Fruit fly (Drosophila melanogaster) whole organism, embryonic: ENCODE data around the gene Cpsf100.

Experiments
- ATbp ChIP-seq: fragments of 200-800 bp; sonication (Bioruptor generic); optimal IDR thresholded peaks from 2 replicates; lab custom pipeline; 2017; ENCODE audit warnings: missing biosample characterization, mild to moderate bottlenecking, missing genetic modification characterization, missing genetic modification reagents
- Atf6 ChIP-seq: fragments of 200-800 bp; sonication (Bioruptor generic); IDR thresholded peaks from 2 replicates; pipeline ENCODE4 v1.3.6; 2022; ENCODE audit warnings: missing biosample characterization, missing genetic modification characterization
- C15 ChIP-seq: fragments of 200-800 bp; sonication (Bioruptor generic); IDR thresholded peaks from 3 replicates; pipeline ENCODE4 v1.3.6; 2022; ENCODE audit warnings: missing biosample characterization, missing genetic modification characterization
- CG10654 ChIP-seq: fragments of 200-800 bp; sonication (Bioruptor generic); optimal IDR thresholded peaks from 2 replicates; lab custom pipeline; 2016; ENCODE audit warnings: missing biosample characterization, missing genetic modification characterization
- CG11093 ChIP-seq: fragments of 200-800 bp; sonication (Bioruptor generic); IDR thresholded peaks from 3 replicates; pipeline ENCODE4 v1.3.6; 2022; ENCODE audit warnings: missing biosample characterization, missing genetic modification characterization
- CG11247 ChIP-seq: fragments of 200-800 bp; sonication (Bioruptor generic); IDR thresholded peaks from 2 replicates; pipeline ENCODE4 v1.3.6; 2022; ENCODE audit warnings: missing biosample characterization, missing genetic modification characterization
- CG12219 ChIP-seq: fragments of 200-800 bp; sonication (Bioruptor generic); optimal IDR thresholded peaks from 3 replicates; lab custom pipeline; 2018; ENCODE audit warnings: missing biosample characterization, mild to moderate bottlenecking, missing genetic modification characterization
- CG12236 ChIP-seq: fragments of 200-800 bp; sonication (Bioruptor generic); optimal IDR thresholded peaks from 2 replicates; lab custom pipeline; 2016; ENCODE audit warnings: missing biosample characterization, missing genetic modification characterization
- CG13296 ChIP-seq: fragments of 200-800 bp; sonication (Bioruptor generic); optimal IDR thresholded peaks from 3 replicates; lab custom pipeline; 2018; ENCODE audit warnings: missing biosample characterization, mild to moderate bottlenecking, missing genetic modification characterization
- CG17361 ChIP-seq: fragments of 200-800 bp; sonication (Bioruptor generic); IDR thresholded peaks from 3 replicates; pipeline ENCODE4 v1.3.6; 2022; ENCODE audit warnings: missing biosample characterization, missing genetic modification characterization
- CG17912 ChIP-seq: fragments of 200-800 bp; sonication (Bioruptor generic); optimal IDR thresholded peaks from 2 replicates; lab custom pipeline; 2018; ENCODE audit warnings: missing biosample characterization, mild to moderate bottlenecking, missing genetic modification characterization
- CG2889 ChIP-seq: fragments of 200-800 bp; sonication (Bioruptor generic); IDR thresholded peaks from 3 replicates; pipeline ENCODE4 v1.3.6; 2022; ENCODE audit warnings: missing biosample characterization, missing genetic modification characterization
- CG30020 ChIP-seq: fragments of 200-800 bp; optimal IDR thresholded peaks from 2 replicates; lab custom pipeline; 2019; ENCODE audit warnings: missing biosample characterization, mild to moderate bottlenecking, missing genetic modification characterization, moderate library complexity
- CG34422 ChIP-seq: fragments of 200-800 bp; sonication (Bioruptor generic); IDR thresholded peaks from 3 replicates; pipeline ENCODE4 v1.3.6; 2022; ENCODE audit warnings: missing biosample characterization, missing genetic modification characterization
- CG4730 ChIP-seq: fragments of 200-800 bp; sonication (Bioruptor generic); IDR thresholded peaks from 2 replicates; pipeline ENCODE4 v1.3.6; 2022; ENCODE audit warnings: missing biosample characterization, missing genetic modification characterization
- CG4854 ChIP-seq: fragments of 200-800 bp; sonication (Bioruptor generic); optimal IDR thresholded peaks from 2 replicates; lab custom pipeline; 2016; ENCODE audit warnings: missing biosample characterization, missing genetic modification characterization, inconsistent platforms
- CG7556 ChIP-seq: fragments of 200-800 bp; sonication (Bioruptor generic); optimal IDR thresholded peaks from 2 replicates; lab custom pipeline; 2017; ENCODE audit warnings: missing biosample characterization, mild to moderate bottlenecking, missing genetic modification characterization
- CG8388 ChIP-seq: fragments of 200-800 bp; sonication (Bioruptor generic); optimal IDR thresholded peaks from 2 replicates; lab custom pipeline; 2019; ENCODE audit warnings: missing biosample characterization, mild to moderate bottlenecking, missing genetic modification characterization, moderate library complexity
- CG9727 ChIP-seq: fragments of 200-800 bp; sonication (Bioruptor generic); optimal IDR thresholded peaks from 3 replicates; lab custom pipeline; 2017; ENCODE audit warnings: missing biosample characterization, mild to moderate bottlenecking, missing genetic modification characterization
- CG9876 ChIP-seq: fragments of 200-800 bp; sonication (Bioruptor generic); optimal IDR thresholded peaks from 2 replicates; lab custom pipeline; 2016; ENCODE audit warnings: missing biosample characterization, missing genetic modification characterization
- Deaf1 ChIP-seq: fragments of 200-800 bp; optimal IDR thresholded peaks from 3 replicates; lab custom pipeline; 2019; ENCODE audit warnings: missing biosample characterization, mild to moderate bottlenecking, missing genetic modification characterization, moderate library complexity
- Eip74EF ChIP-seq, 2 experiments: fragments of 200-800 bp in 1 of 2; fragments of >200 bp in 1 of 2; sonication (Bioruptor generic) in 1 of 2; optimal IDR thresholded peaks; 2 replicates each; lab custom pipeline; 2017 to 2019; ENCODE audit warnings: missing biosample characterization in 2 of 2, missing genetic modification characterization in 2 of 2, mild to moderate bottlenecking in 1 of 2, moderate library complexity in 1 of 2
- H2.0 ChIP-seq: fragments of 200-800 bp; sonication (Bioruptor generic); IDR thresholded peaks from 2 replicates; pipeline ENCODE4 v1.3.6; 2022; ENCODE audit warnings: missing biosample characterization, missing genetic modification characterization
- HLH3B ChIP-seq: fragments of 200-800 bp; sonication (Bioruptor generic); IDR thresholded peaks from 2 replicates; pipeline ENCODE4 v1.3.6; 2022; ENCODE audit warnings: missing biosample characterization, missing genetic modification characterization
- Meics ChIP-seq: fragments of 200-800 bp; sonication (Bioruptor generic); optimal IDR thresholded peaks from 2 replicates; lab custom pipeline; 2017; ENCODE audit warnings: missing biosample characterization, mild to moderate bottlenecking, missing genetic modification characterization
- Neu2 ChIP-seq: fragments of 200-800 bp; sonication (Bioruptor generic); optimal IDR thresholded peaks from 3 replicates; lab custom pipeline; 2016; ENCODE audit warnings: missing biosample characterization, missing genetic modification characterization, borderline replicate concordance
- Ptx1 ChIP-seq: fragments of 200-800 bp; sonication (Bioruptor generic); IDR thresholded peaks from 2 replicates; pipeline ENCODE4 v1.3.6; 2022; ENCODE audit warnings: missing biosample characterization, missing genetic modification characterization
- Six4 ChIP-seq: fragments of 200-800 bp; sonication (Bioruptor generic); optimal IDR thresholded peaks from 2 replicates; lab custom pipeline; 2016; ENCODE audit warnings: missing biosample characterization, missing genetic modification characterization
- Spps ChIP-seq: fragments of 200-800 bp; sonication (Bioruptor generic); optimal IDR thresholded peaks from 2 replicates; lab custom pipeline; 2018; ENCODE audit warnings: missing biosample characterization, mild to moderate bottlenecking, missing genetic modification characterization
- Xbp1 ChIP-seq: fragments of 200-800 bp; sonication (Bioruptor generic); optimal IDR thresholded peaks from 3 replicates; lab custom pipeline; 2016; ENCODE audit warnings: missing biosample characterization, mild to moderate bottlenecking, missing genetic modification characterization
- bbx ChIP-seq: fragments of 200-800 bp; sonication (Bioruptor generic); IDR thresholded peaks from 2 replicates; pipeline ENCODE4 v1.3.6; 2022; ENCODE audit warnings: missing biosample characterization, missing genetic modification characterization; ENCODE audit not compliant: partially characterized antibody
- bigmax ChIP-seq: fragments of 200-800 bp; sonication (Bioruptor generic); optimal IDR thresholded peaks from 2 replicates; lab custom pipeline; 2018; ENCODE audit warnings: missing biosample characterization, mild to moderate bottlenecking, missing genetic modification characterization
- crp ChIP-seq, 2 experiments: fragments of 200-800 bp; sonication (Bioruptor generic); optimal IDR thresholded peaks; 2 replicates in 1 of 2; 3 replicates in 1 of 2; lab custom pipeline; 2017; ENCODE audit warnings: missing biosample characterization in 2 of 2, missing genetic modification characterization in 2 of 2, mild to moderate bottlenecking in 1 of 2, moderate library complexity in 1 of 2
- ems ChIP-seq: fragments of 200-800 bp; sonication (Bioruptor generic); optimal IDR thresholded peaks from 3 replicates; lab custom pipeline; 2016; ENCODE audit warnings: missing biosample characterization, missing genetic modification characterization
- grau ChIP-seq: fragments of 200-800 bp; optimal IDR thresholded peaks from 3 replicates; lab custom pipeline; 2019; ENCODE audit warnings: missing biosample characterization, mild to moderate bottlenecking, missing genetic modification characterization, moderate library complexity
- gsb-n ChIP-seq: fragments of 200-800 bp; sonication (Bioruptor generic); optimal IDR thresholded peaks from 3 replicates; lab custom pipeline; 2018; ENCODE audit warnings: missing biosample characterization, mild to moderate bottlenecking, missing genetic modification characterization
- gt ChIP-seq: fragments of 200-800 bp; sonication (Bioruptor generic); IDR thresholded peaks from 2 replicates; pipeline ENCODE4 v1.3.6; 2022; ENCODE audit warnings: missing biosample characterization, missing genetic modification characterization
- hbn ChIP-seq: fragments of 200-800 bp; sonication (Bioruptor generic); IDR thresholded peaks from 2 replicates; pipeline ENCODE4 v1.3.6; 2022; ENCODE audit warnings: missing biosample characterization, missing genetic modification characterization; ENCODE audit not compliant: partially characterized antibody
- klu ChIP-seq: fragments of 200-800 bp; sonication (Bioruptor generic); IDR thresholded peaks from 2 replicates; pipeline ENCODE4 v1.3.6; 2022; ENCODE audit warnings: missing biosample characterization, missing genetic modification characterization
- lmd ChIP-seq: fragments of 200-800 bp; sonication (Bioruptor generic); IDR thresholded peaks from 2 replicates; pipeline ENCODE4 v1.3.6; 2022; ENCODE audit warnings: missing biosample characterization, missing genetic modification characterization
- nom ChIP-seq: fragments of 200-800 bp; sonication (Bioruptor generic); optimal IDR thresholded peaks from 2 replicates; lab custom pipeline; 2017; ENCODE audit warnings: missing biosample characterization, missing genetic modification characterization, mild to moderate bottlenecking, moderate library complexity, missing genetic modification reagents
- pfk ChIP-seq: fragments of 200-800 bp; sonication (Bioruptor generic); optimal IDR thresholded peaks from 2 replicates; lab custom pipeline; 2018; ENCODE audit warnings: missing biosample characterization, mild to moderate bottlenecking, missing genetic modification characterization, moderate library complexity
- phol ChIP-seq: fragments of 200-800 bp; sonication (Bioruptor generic); optimal IDR thresholded peaks from 3 replicates; lab custom pipeline; 2018; ENCODE audit warnings: missing biosample characterization, mild to moderate bottlenecking, missing genetic modification characterization, moderate library complexity
- psq ChIP-seq: fragments of 200-800 bp; sonication (Bioruptor generic); optimal IDR thresholded peaks from 2 replicates; lab custom pipeline; 2017; ENCODE audit warnings: missing biosample characterization, missing genetic modification characterization
- repo ChIP-seq: fragments of 200-800 bp; sonication (Bioruptor generic); optimal IDR thresholded peaks from 2 replicates; lab custom pipeline; 2016; ENCODE audit warnings: missing biosample characterization, missing genetic modification characterization
- sim ChIP-seq: fragments of 200-800 bp; sonication (Bioruptor generic); IDR thresholded peaks from 2 replicates; pipeline ENCODE4 v1.3.6; 2022; ENCODE audit warnings: missing biosample characterization, missing genetic modification characterization
- ssp ChIP-seq: fragments of 200-800 bp; sonication (Bioruptor generic); IDR thresholded peaks from 2 replicates; pipeline ENCODE4 v1.3.6; 2022; ENCODE audit warnings: missing biosample characterization, missing genetic modification characterization
- unpg ChIP-seq: fragments of 200-800 bp; sonication (Bioruptor generic); optimal IDR thresholded peaks from 3 replicates; lab custom pipeline; 2018; ENCODE audit warnings: missing biosample characterization, mild to moderate bottlenecking, missing genetic modification characterization, moderate library complexity
- vfl ChIP-seq: fragments of 200-800 bp; sonication (Bioruptor generic); optimal IDR thresholded peaks from 2 replicates; lab custom pipeline; 2016; ENCODE audit warnings: missing biosample characterization, missing genetic modification characterization
- zen2 ChIP-seq: fragments of 200-800 bp; sonication (Bioruptor generic); IDR thresholded peaks from 3 replicates; pipeline ENCODE4 v1.3.6; 2022; ENCODE audit warnings: missing biosample characterization, missing genetic modification characterization; ENCODE audit not compliant: partially characterized antibody

Gene Cpsf100

dm6 chr3R:29063207-29063920 lies 29.0 kb downstream of the Cpsf100 start (continued):
- TF ChIP-seq CG12236 (no peak), CG10654 (GFP tag; lab: Kevin White, UChicago) (peak; percentile 41), nom (GFP tag; lab: Kevin White, UChicago) (peak; percentile 34), pfk (GFP tag; lab: Kevin White, UChicago) (no peak), CG30020 (tag; lab: Kevin White, UChicago) (peak; percentile 36), CG11093 (GFP tag; lab: Robert Waterston, UW) (no peak), bigmax (GFP tag; lab: Kevin White, UChicago) (no peak), CG8388 (GFP tag; lab: Kevin White, UChicago) (peak; percentile 64), repo (GFP tag; lab: Kevin White, UChicago) (no peak), ssp (GFP tag; lab: Robert Waterston, UW) (no peak), bbx (no peak), H2.0 (no peak), Xbp1 (GFP tag; lab: Kevin White, UChicago) (peak; percentile 50), CG9727 (GFP tag; lab: Kevin White, UChicago) (peak; percentile 83), Neu2 (GFP tag; lab: Kevin White, UChicago) (no peak), CG4854 (peak; percentile 48), gsb-n (peak; percentile 57), CG12219 (GFP tag; lab: Kevin White, UChicago) (peak; percentile 34), hbn (GFP tag; lab: Robert Waterston, UW) (no peak), HLH3B (GFP tag; lab: Robert Waterston, UW) (no peak), C15 (no peak), CG9876 (GFP tag; lab: Kevin White, UChicago) (peak; percentile 14), lmd (GFP tag; lab: Robert Waterston, UW) (no peak), Six4 (GFP tag; lab: Kevin White, UChicago) (peak; percentile 39), Atf6 (GFP tag; lab: Robert Waterston, UW) (no peak), Meics (GFP tag; lab: Kevin White, UChicago) (peak; percentile 77), klu (GFP tag; lab: Robert Waterston, UW) (no peak), grau (tag; lab: Kevin White, UChicago) (peak; percentile 82), crp (GFP tag; optimal IDR thresholded peaks at IDR 0.05; lab: Kevin White, UChicago) (peak in 1 of 2 experiments; percentile 22), CG7556 (GFP tag; lab: Kevin White, UChicago) (peak; percentile 84), sim (GFP tag; lab: Robert Waterston, UW) (no peak), CG17361 (GFP tag; lab: Robert Waterston, UW) (no peak), Deaf1 (tag; lab: Kevin White, UChicago) (peak; percentile 33), CG2889 (GFP tag; lab: Robert Waterston, UW) (no peak), ATbp (peak; percentile 50), gt (GFP tag; lab: Robert Waterston, UW) (no peak), Spps (tag; lab: Kevin White, UChicago) (no peak), CG4730 (GFP tag; lab: Robert Waterston, UW) (no peak), zen2 (GFP tag; lab: Robert Waterston, UW) (no peak), psq (GFP tag; lab: Kevin White, UChicago) (peak; percentile 3), vfl (no peak), CG11247 (GFP tag; lab: Robert Waterston, UW) (no peak), unpg (GFP tag; lab: Kevin White, UChicago) (peak; percentile 80), CG13296 (GFP tag; lab: Kevin White, UChicago) (peak; percentile 63), Ptx1 (GFP tag; lab: Robert Waterston, UW) (no peak), CG34422 (no peak), CG17912 (no peak), phol (tag; lab: Kevin White, UChicago) (peak; percentile 84), Eip74EF (GFP tag; optimal IDR thresholded peaks at IDR 0.05; lab: Kevin White, UChicago) (peak in 1 of 2 experiments; percentile 69), ems (GFP tag; lab: Kevin White, UChicago) (peak; percentile 4)
